Worm (Caenorhabditis elegans) whole organism, young adult: Measurements from ENCODE around the gene Y51H7C.9.

ENCODE experiments used
- B0261.1 ChIP-seq: sonication (generic microtip); optimal IDR thresholded peaks from 2 replicates; lab custom pipeline; 2016; ENCODE audit warnings: mild to moderate bottlenecking, missing genetic modification characterization, moderate library complexity, missing compliant biosample characterization
- F22D6.2 ChIP-seq: sonication (generic microtip); optimal IDR thresholded peaks from 2 replicates; lab custom pipeline; 2016; ENCODE audit warnings: mild to moderate bottlenecking, missing genetic modification characterization, missing compliant biosample characterization
- K12H6.12 ChIP-seq: fragments of 200-800 bp; sonication (Bioruptor generic); optimal IDR thresholded peaks from 2 replicates; lab custom pipeline; 2018; ENCODE audit warnings: mild to moderate bottlenecking, missing genetic modification characterization, missing compliant biosample characterization
- Y56A3A.18 ChIP-seq: fragments of 200-800 bp; sonication (Bioruptor generic); IDR thresholded peaks from 2 replicates; pipeline ENCODE4 v1.3.6; 2022; ENCODE audit warnings: missing genetic modification reagents, missing genetic modification characterization, missing compliant biosample characterization
- Y79H2A.3 ChIP-seq: fragments of 200-800 bp; sonication (Bioruptor generic); conservative IDR thresholded peaks from 2 replicates; pipeline ENCODE4 v1.3.6; 2022; ENCODE audit warnings: missing genetic modification reagents, missing genetic modification characterization, missing compliant biosample characterization
- ZK185.1 ChIP-seq: sonication (generic microtip); optimal IDR thresholded peaks from 2 replicates; lab custom pipeline; 2016; ENCODE audit warnings: mild to moderate bottlenecking, missing genetic modification characterization, missing compliant biosample characterization; ENCODE audit not compliant: poor library complexity, severe bottlenecking
- aptf-3 ChIP-seq: fragments of 200-800 bp; sonication (Bioruptor generic); IDR thresholded peaks from 2 replicates; pipeline ENCODE4 v1.3.6; 2022; ENCODE audit warnings: missing genetic modification characterization, missing compliant biosample characterization
- attf-3 ChIP-seq: fragments of 200-800 bp; sonication (Bioruptor generic); conservative IDR thresholded peaks from 2 replicates; pipeline ENCODE4 v1.3.6; 2022; ENCODE audit warnings: missing genetic modification reagents, missing genetic modification characterization, missing compliant biosample characterization
- bed-2 ChIP-seq: fragments of 200-800 bp; sonication (Bioruptor generic); IDR thresholded peaks from 2 replicates; pipeline ENCODE4 v1.3.6; 2022; ENCODE audit warnings: missing genetic modification reagents, missing genetic modification characterization, missing compliant biosample characterization
- dpff-1 ChIP-seq: sonication (generic microtip); optimal IDR thresholded peaks from 2 replicates; lab custom pipeline; 2017; ENCODE audit warnings: mild to moderate bottlenecking, missing genetic modification characterization, missing compliant biosample characterization
- dpl-1 ChIP-seq: fragments of 150-350 bp; optimal IDR thresholded peaks from 2 replicates; lab custom pipeline; 2014; ENCODE audit warnings: missing biosample characterization, missing genetic modification reagents, missing genetic modification characterization
- efl-1 ChIP-seq: fragments of 150-350 bp; optimal IDR thresholded peaks from 2 replicates; lab custom pipeline; 2014; ENCODE audit warnings: missing biosample characterization, missing genetic modification reagents, missing genetic modification characterization
- egl-44 ChIP-seq: fragments of 200-800 bp; sonication (Bioruptor generic); IDR thresholded peaks from 2 replicates; pipeline ENCODE4 v1.3.6; 2022; ENCODE audit warnings: missing genetic modification reagents, missing genetic modification characterization, missing compliant biosample characterization
- gei-17 ChIP-seq: fragments of 200-800 bp; sonication (Bioruptor generic); optimal IDR thresholded peaks from 2 replicates; lab custom pipeline; 2018; ENCODE audit warnings: mild to moderate bottlenecking, missing genetic modification characterization, missing compliant biosample characterization
- him-1 ChIP-seq: sonication (generic microtip); optimal IDR thresholded peaks from 2 replicates; lab custom pipeline; 2016; ENCODE audit warnings: missing genotype, missing genetic modification reagents, missing genetic modification characterization, missing compliant biosample characterization
- hrde-1 ChIP-seq: sonication (generic microtip); optimal IDR thresholded peaks from 2 replicates; lab custom pipeline; 2016; ENCODE audit warnings: missing genetic modification characterization, mild to moderate bottlenecking, missing compliant biosample characterization, moderate library complexity, missing genotype, missing genetic modification reagents, borderline replicate concordance
- lag-1 ChIP-seq: fragments of 200-800 bp; sonication (Bioruptor generic); IDR thresholded peaks from 2 replicates; pipeline ENCODE4 v1.3.6; 2022; ENCODE audit warnings: missing genetic modification reagents, missing genetic modification characterization, missing compliant biosample characterization
- lin-54 ChIP-seq: fragments of 200-800 bp; sonication (Bioruptor generic); optimal IDR thresholded peaks from 2 replicates; lab custom pipeline; 2018; ENCODE audit warnings: mild to moderate bottlenecking, missing genetic modification characterization, missing compliant biosample characterization
- lsl-1 ChIP-seq: fragments of 200-800 bp; sonication (Bioruptor generic); optimal IDR thresholded peaks from 2 replicates; lab custom pipeline; 2018; ENCODE audit warnings: mild to moderate bottlenecking, missing genetic modification characterization, moderate library complexity, missing compliant biosample characterization
- nfya-1 ChIP-seq: sonication (generic microtip); optimal IDR thresholded peaks from 2 replicates; lab custom pipeline; 2017; ENCODE audit warnings: antibody characterized with exemption, missing compliant biosample characterization, missing genetic modification characterization, borderline replicate concordance; ENCODE audit not compliant: insufficient read depth
- nhr-120 ChIP-seq: fragments of 200-800 bp; sonication (Bioruptor generic); IDR thresholded peaks from 2 replicates; pipeline ENCODE4 v1.3.6; 2022; ENCODE audit warnings: missing genetic modification characterization, missing compliant biosample characterization
- pbrm-1 ChIP-seq: fragments of 200-800 bp; sonication (Bioruptor generic); IDR thresholded peaks from 2 replicates; pipeline ENCODE4 v1.3.6; 2022; ENCODE audit warnings: missing genetic modification reagents, missing genetic modification characterization, missing compliant biosample characterization
- pha-4 ChIP-seq: fragments of 150-350 bp; sonication (generic microtip); optimal IDR thresholded peaks from 2 replicates; lab custom pipeline; 2014; ENCODE audit warnings: missing biosample characterization, missing genetic modification reagents, missing genetic modification characterization
- rpc-1 ChIP-seq, 2 experiments: fragments of 150-350 bp in 1 of 2; sonication (generic microtip) in 1 of 2; optimal IDR thresholded peaks; 2 replicates each; lab custom pipeline; 2014 to 2018; ENCODE audit warnings: missing biosample characterization in 1 of 2, missing genetic modification characterization in 1 of 2, missing genetic modification reagents in 1 of 2, missing genotype in 1 of 2
- snpc-3.4 ChIP-seq: sonication (generic microtip); optimal IDR thresholded peaks from 2 replicates; lab custom pipeline; 2017; ENCODE audit warnings: missing genetic modification characterization, mild to moderate bottlenecking, missing compliant biosample characterization, antibody characterized with exemption, moderate library complexity, missing genotype, missing genetic modification reagents
- somi-1 ChIP-seq: fragments of 200-800 bp; sonication (Bioruptor generic); optimal IDR thresholded peaks from 2 replicates; lab custom pipeline; 2018; ENCODE audit warnings: mild to moderate bottlenecking, missing genetic modification characterization, missing compliant biosample characterization
- tbp1 ChIP-seq: fragments of 200-800 bp; sonication (Bioruptor generic); optimal IDR thresholded peaks from 2 replicates; lab custom pipeline; 2018; ENCODE audit warnings: mild to moderate bottlenecking, missing genetic modification characterization, missing compliant biosample characterization
- tbx-9 ChIP-seq: sonication (generic microtip); optimal IDR thresholded peaks from 2 replicates; lab custom pipeline; 2016; ENCODE audit warnings: borderline replicate concordance, missing genetic modification characterization, inconsistent platforms, missing compliant biosample characterization
- tlf-1 ChIP-seq: fragments of 200-800 bp; sonication (Bioruptor generic); optimal IDR thresholded peaks from 2 replicates; lab custom pipeline; 2018; ENCODE audit warnings: mild to moderate bottlenecking, missing genetic modification characterization, missing compliant biosample characterization
- unc-62 ChIP-seq: fragments of 150-350 bp; optimal IDR thresholded peaks from 2 replicates; lab custom pipeline; 2014; ENCODE audit warnings: missing biosample characterization, missing genetic modification reagents, missing genetic modification characterization
- zfh-2 ChIP-seq: fragments of 200-800 bp; sonication (Bioruptor generic); conservative IDR thresholded peaks from 2 replicates; pipeline ENCODE4 v1.3.6; 2022; ENCODE audit warnings: missing genetic modification reagents, missing genetic modification characterization, missing compliant biosample characterization
- ztf-18 ChIP-seq: sonication (generic microtip); optimal IDR thresholded peaks from 2 replicates; lab custom pipeline; 2016; ENCODE audit warnings: missing genotype, mild to moderate bottlenecking, missing genetic modification characterization, missing compliant biosample characterization
- ztf-22 ChIP-seq: fragments of 200-800 bp; sonication (Bioruptor generic); optimal IDR thresholded peaks from 2 replicates; lab custom pipeline; 2018; ENCODE audit warnings: mild to moderate bottlenecking, missing genetic modification characterization, moderate library complexity, missing compliant biosample characterization
- ztf-28 ChIP-seq: fragments of 200-800 bp; sonication (Bioruptor generic); IDR thresholded peaks from 2 replicates; pipeline ENCODE4 v1.3.6; 2022; ENCODE audit warnings: missing genetic modification reagents, missing genetic modification characterization, missing compliant biosample characterization

Y51H7C.9 gene

ce11 chrII:1369322-1369721 is 42.0 kb downstream of the Y51H7C.9 start (continued):
- TF ChIP-seq snpc-3.4 (no peak), efl-1 (GFP tag; lab: Kevin White, UChicago) (peak; percentile 33), aptf-3 (GFP tag; lab: Robert Waterston, UW) (no peak), lsl-1 (GFP tag; lab: Kevin White, UChicago) (peak; percentile 46)
- TF ChIP-seq, all 124 proteins: peak for 5

ce11 chrII:1368756-1369155 is 42.5 kb downstream of the Y51H7C.9 start:
- TF ChIP-seq K12H6.12 (tag; lab: Kevin White, UChicago) (no peak), rpc-1 (optimal IDR thresholded peaks at IDR 0.05; lab: Kevin White, UChicago) (no peak), rpc-1 (tag; optimal IDR thresholded peaks at IDR 0.05; lab: Kevin White, UChicago) (peak; percentile 4)

- TF ChIP-seq ztf-18 (tag; lab: Kevin White, UChicago) (no peak), zfh-2 (GFP tag; lab: Robert Waterston, UW) (no peak), B0261.1 (peak; percentile 29), egl-44 (GFP tag; lab: Robert Waterston, UW) (no peak), pha-4 (tag; lab: Kevin White, UChicago) (no peak), pbrm-1 (GFP tag; lab: Robert Waterston, UW) (no peak), bed-2 (GFP tag; lab: Robert Waterston, UW) (no peak), tlf-1 (GFP tag; lab: Kevin White, UChicago) (no peak), rpc-1 (optimal IDR thresholded peaks at IDR 0.05; lab: Kevin White, UChicago) (peak; percentile 19), rpc-1 (tag; optimal IDR thresholded peaks at IDR 0.05; lab: Kevin White, UChicago) (peak; percentile 61), ZK185.1 (no peak), tbp1 (GFP tag; lab: Kevin White, UChicago) (peak; percentile 69), attf-3 (GFP tag; lab: Robert Waterston, UW) (no peak), F22D6.2 (tag; lab: Kevin White, UChicago) (no peak), lin-54 (no peak)
Observed at ce11 chrII:1365985-1366384, 45.3 kb downstream of the Y51H7C.9 start.

ce11 chrII:1362423-1362822 is 48.8 kb downstream of the Y51H7C.9 start:
- no peak for TF ChIP-seq dpl-1 (GFP tag; lab: Kevin White, UChicago)
- TF ChIP-seq rpc-1 (optimal IDR thresholded peaks at IDR 0.05; lab: Kevin White, UChicago): peak; percentile 26
- peak; percentile 60 for TF ChIP-seq rpc-1 (tag; optimal IDR thresholded peaks at IDR 0.05; lab: Kevin White, UChicago)
- no peak for TF ChIP-seq Y79H2A.3 (GFP tag; lab: Robert Waterston, UW)
- peak; percentile 51 for TF ChIP-seq tbp1 (GFP tag; lab: Kevin White, UChicago)
- no peak for TF ChIP-seq nhr-120 (GFP tag; lab: Robert Waterston, UW)

ce11 chrII:1360257-1360656 is 51.0 kb downstream of the Y51H7C.9 start:
- TF ChIP-seq attf-3 (GFP tag; lab: Robert Waterston, UW) (no peak), unc-62 (GFP tag; lab: Kevin White, UChicago) (no peak), ztf-22 (GFP tag; lab: Kevin White, UChicago) (no peak), Y56A3A.18 (GFP tag; lab: Robert Waterston, UW) (no peak), him-1 (tag; lab: Kevin White, UChicago) (no peak), gei-17 (GFP tag; lab: Kevin White, UChicago) (no peak), nfya-1 (tag; lab: Kevin White, UChicago) (no peak), somi-1 (GFP tag; lab: Kevin White, UChicago) (no peak), lag-1 (GFP tag; lab: Robert Waterston, UW) (no peak), snpc-3.4 (no peak), zfh-2 (GFP tag; lab: Robert Waterston, UW) (no peak), tbx-9 (tag; lab: Kevin White, UChicago) (no peak), tbp1 (GFP tag; lab: Kevin White, UChicago) (no peak), nhr-120 (GFP tag; lab: Robert Waterston, UW) (no peak), dpff-1 (tag; lab: Kevin White, UChicago) (no peak), pha-4 (tag; lab: Kevin White, UChicago) (no peak), hrde-1 (tag; lab: Kevin White, UChicago) (no peak), ztf-28 (GFP tag; lab: Robert Waterston, UW) (no peak)
